Worm (Caenorhabditis elegans): ENCODE data around the gene fbxb-84.

fbxb-84 gene

ce11 chrIII:96196-96595 lies 50.1 kb downstream of the fbxb-84 start:
- TF ChIP-seq ceh-19 (GFP tag; optimal IDR thresholded peaks at IDR 0.05) (no peak), ref-2 (tag; optimal IDR thresholded peaks at IDR 0.05) (peak; percentile 15), sox-2 (GFP tag; IDR thresholded peaks at IDR 0.05) (no peak), ahr-1 (tag; optimal IDR thresholded peaks at IDR 0.05) (no peak), unc-86 (tag; optimal IDR thresholded peaks at IDR 0.05) (no peak), elt-4 (tag; optimal IDR thresholded peaks at IDR 0.05) (no peak), sox-4 (tag; optimal IDR thresholded peaks at IDR 0.05) (no peak), ceh-30 (tag; optimal IDR thresholded peaks at IDR 0.05) (peak; percentile 21), ceh-18 (tag; optimal IDR thresholded peaks at IDR 0.05) (peak; percentile 58), dve-1 (tag; optimal IDR thresholded peaks at IDR 0.05) (peak; percentile 56), fax-1 (tag; optimal IDR thresholded peaks at IDR 0.05) (no peak), syd-9 (tag; optimal IDR thresholded peaks at IDR 0.05) (no peak), ztf-16 (tag; optimal IDR thresholded peaks at IDR 0.05) (no peak), C08G9.2 (tag; optimal IDR thresholded peaks at IDR 0.05) (peak; percentile 38), unc-55 (GFP tag; optimal IDR thresholded peaks at IDR 0.05) (peak; percentile 55), nfya-1 (tag; optimal IDR thresholded peaks at IDR 0.05) (peak; percentile 30), tbx-2 (tag; optimal IDR thresholded peaks at IDR 0.05) (peak; percentile 46), ceh-2 (tag; optimal IDR thresholded peaks at IDR 0.05) (peak; percentile 15), hlh-6 (tag; optimal IDR thresholded peaks at IDR 0.05) (no peak), unc-3 (GFP tag; conservative IDR thresholded peaks at IDR 0.05) (no peak), unc-3 (tag; optimal IDR thresholded peaks at IDR 0.05) (no peak), pat-9 (tag; optimal IDR thresholded peaks at IDR 0.05) (peak; percentile 59), pha-2 (tag; optimal IDR thresholded peaks at IDR 0.05) (no peak), ceh-6 (GFP tag; optimal IDR thresholded peaks at IDR 0.05) (no peak), rnt-1 (tag; optimal IDR thresholded peaks at IDR 0.05) (no peak), ceh-31 (tag; optimal IDR thresholded peaks at IDR 0.05) (peak; percentile 15), fkh-6 (tag; optimal IDR thresholded peaks at IDR 0.05) (no peak), ceh-34 (tag; optimal IDR thresholded peaks at IDR 0.05) (peak; percentile 60)
